Fruit fly (Drosophila melanogaster): ENCODE results near the gene lovit.

lovit gene

DNA sequence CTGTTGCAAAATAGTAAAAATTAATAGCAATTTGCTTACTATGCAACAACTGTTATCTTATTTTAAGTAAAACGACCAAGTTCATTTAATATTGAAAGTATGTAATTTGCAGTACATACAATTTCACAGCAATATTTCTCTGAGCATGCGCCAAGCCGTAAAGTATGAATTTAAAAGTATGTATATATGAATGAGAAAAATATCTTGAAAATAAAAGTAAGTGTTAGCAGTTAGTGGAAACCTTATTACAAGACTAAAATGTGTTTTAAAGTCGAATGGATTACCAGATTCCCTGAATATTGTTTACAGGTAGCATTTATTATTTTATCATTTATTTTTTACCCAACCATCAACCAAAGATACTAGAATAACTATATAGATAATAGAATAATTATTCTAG is at the start of gene lovit:
TSS of gene lovit (minus strand) at position 101 of the 400 bp plus-strand sequence.
- no peak for TF ChIP-seq noc (tag; optimal IDR thresholded peaks at IDR 0.05)

- no peak for TF ChIP-seq noc (tag; optimal IDR thresholded peaks at IDR 0.05)
Measured at dm6 chr3L:25675529-25675928, 4.7 kb upstream of the lovit start.

dm6 chr3L:25229896-25230295 is 440.9 kb downstream of the lovit start:
- TF ChIP-seq noc (tag; optimal IDR thresholded peaks at IDR 0.05), result no peak

Data from whole organism, larva.